Worm (Caenorhabditis elegans) whole organism, mixed stage, embryonic: ENCODE data around the gene cpr-8.

Experiments
- ces-1 ChIP-seq: fragments of 150-350 bp; optimal IDR thresholded peaks from 2 replicates; lab custom pipeline; 2014; ENCODE audit warnings: missing biosample characterization, missing genetic modification reagents, missing genetic modification characterization
- ham-2 ChIP-seq: fragments of 200-800 bp; sonication (Bioruptor generic); optimal IDR thresholded peaks from 2 replicates; lab custom pipeline; 2018; ENCODE audit warnings: mild to moderate bottlenecking, missing genetic modification characterization, missing compliant biosample characterization
- nhr-237 ChIP-seq: fragments of 150-350 bp; optimal IDR thresholded peaks from 2 replicates; lab custom pipeline; 2014; ENCODE audit warnings: missing biosample characterization, missing genetic modification characterization
- nhr-28 ChIP-seq: fragments of 150-350 bp; optimal IDR thresholded peaks from 2 replicates; lab custom pipeline; 2014; ENCODE audit warnings: missing biosample characterization, missing genetic modification characterization
- pha-4 ChIP-seq: fragments of 150-350 bp; optimal IDR thresholded peaks from 2 replicates; lab custom pipeline; 2018; ENCODE audit warnings: missing biosample characterization, missing genetic modification reagents, missing genetic modification characterization
- sem-2 ChIP-seq: fragments of 200-800 bp; sonication (Bioruptor generic); optimal IDR thresholded peaks from 2 replicates; lab custom pipeline; 2018; ENCODE audit warnings: mild to moderate bottlenecking, missing genetic modification characterization, missing compliant biosample characterization
- sptf-1 ChIP-seq: sonication (generic microtip); optimal IDR thresholded peaks from 2 replicates; lab custom pipeline; 2017; ENCODE audit warnings: mild to moderate bottlenecking, missing genetic modification characterization, moderate library complexity, missing compliant biosample characterization
- unc-62 ChIP-seq: fragments of 150-350 bp; optimal IDR thresholded peaks from 2 replicates; lab custom pipeline; 2014; ENCODE audit warnings: missing biosample characterization, missing genetic modification reagents, missing genetic modification characterization

- TF ChIP-seq unc-62 (no peak), sem-2 (GFP tag; lab: Kevin White, UChicago) (no peak), nhr-237 (tag; lab: Kevin White, UChicago) (no peak), pha-4 (tag; lab: Kevin White, UChicago) (no peak), ham-2 (no peak), sptf-1 (no peak), nhr-28 (no peak), ces-1 (GFP tag; lab: Kevin White, UChicago) (peak; percentile 39)
Measured at ce11 chrV:1155914-1156313, 21.5 kb downstream of the cpr-8 start, which contains the start of gene cmd-1.
